Fruit fly (Drosophila melanogaster): Measurements from ENCODE around the gene Mp.
A peak's percentile ranks its signal among the peaks of the same experiment; 100 is the strongest.

Gene Mp

DNA sequence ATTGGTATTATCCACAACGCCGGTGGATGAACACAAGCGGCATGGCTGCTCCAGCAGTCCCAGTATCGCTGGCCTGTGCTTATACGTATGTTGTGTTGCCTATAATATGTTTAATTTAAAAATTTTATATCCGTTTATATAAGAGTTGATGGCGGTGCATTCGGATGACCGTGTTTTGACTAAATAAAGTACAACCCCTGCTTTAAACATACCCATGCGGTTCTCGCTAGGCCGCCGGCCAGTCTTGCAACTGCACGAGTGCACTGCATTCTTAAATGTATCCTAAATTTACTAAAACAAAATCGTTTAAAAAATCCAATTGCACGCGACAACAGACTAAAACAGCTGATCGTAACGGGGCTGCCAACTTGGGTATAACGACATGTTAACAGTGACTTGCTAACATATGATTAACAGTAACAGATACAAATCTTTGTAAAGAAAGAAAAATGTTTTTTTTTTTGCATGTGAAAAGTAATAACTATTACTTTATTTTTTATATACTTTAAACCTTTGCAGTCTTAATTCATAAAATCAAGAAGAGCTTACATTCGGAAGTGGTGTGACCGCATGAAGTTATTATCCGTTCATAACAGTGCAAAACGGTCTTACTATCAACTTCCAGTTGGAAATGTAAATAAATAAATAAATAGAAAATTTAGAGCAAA, 40.8 kb upstream of the Mp start, which contains the start of the genes Uqcc1 and Surf1:
Gene Uqcc1, minus strand, starts transcription at position 356 of the 668 bp plus-strand sequence.
Gene Surf1, plus strand, starts transcription at position 594 of the 668 bp plus-strand sequence.
- TF ChIP-seq psq (GFP tag; optimal IDR thresholded peaks at IDR 0.05) (no peak), Jra (GFP tag; optimal IDR thresholded peaks at IDR 0.05) (no peak), Hnf4 (GFP tag; optimal IDR thresholded peaks at IDR 0.05) (no peak), Hr78 (GFP tag; optimal IDR thresholded peaks at IDR 0.05) (no peak), CrebA (GFP tag; optimal IDR thresholded peaks at IDR 0.05; ENCODE audit: borderline replicate concordance) (no peak), HLH106 (tag; optimal IDR thresholded peaks at IDR 0.05) (no peak), woc (GFP tag; optimal IDR thresholded peaks at IDR 0.05) (no peak), h (GFP tag; optimal IDR thresholded peaks at IDR 0.05) (no peak), GATAd (GFP tag; optimal IDR thresholded peaks at IDR 0.05) (no peak), foxo (GFP tag; optimal IDR thresholded peaks at IDR 0.05) (no peak), usp (GFP tag; optimal IDR thresholded peaks at IDR 0.05) (no peak), lola (GFP tag; optimal IDR thresholded peaks at IDR 0.05) (no peak), dsf (GFP tag; optimal IDR thresholded peaks at IDR 0.05; ENCODE audit: borderline replicate concordance) (no peak), jim (GFP tag; optimal IDR thresholded peaks at IDR 0.05) (no peak), brk (GFP tag; optimal IDR thresholded peaks at IDR 0.05) (no peak), Mio (GFP tag; optimal IDR thresholded peaks at IDR 0.05) (no peak), Myc (optimal IDR thresholded peaks at IDR 0.05) (no peak)

dm6 chr3L:6961992-6962570, 36.6 kb upstream of the Mp start:
- TF ChIP-seq Hnf4 (GFP tag; optimal IDR thresholded peaks at IDR 0.05) = no peak
- TF ChIP-seq OdsH (GFP tag; optimal IDR thresholded peaks at IDR 0.05) = no peak
- TF ChIP-seq sv (GFP tag; optimal IDR thresholded peaks at IDR 0.05) = no peak
- TF ChIP-seq usp (GFP tag; optimal IDR thresholded peaks at IDR 0.05) = no peak
- TF ChIP-seq ey (GFP tag; optimal IDR thresholded peaks at IDR 0.05) = no peak
- no peak for TF ChIP-seq Rel (GFP tag; optimal IDR thresholded peaks at IDR 0.05)
- no peak for TF ChIP-seq Rel (tag; optimal IDR thresholded peaks at IDR 0.05)
- TF ChIP-seq dsf (GFP tag; optimal IDR thresholded peaks at IDR 0.05; ENCODE audit: borderline replicate concordance) = no peak
- TF ChIP-seq N (GFP tag; optimal IDR thresholded peaks at IDR 0.05) = no peak

dm6 chr3L:6963175-6963574, 35.5 kb upstream of the Mp start:
- no peak for TF ChIP-seq h (GFP tag; optimal IDR thresholded peaks at IDR 0.05)
- TF ChIP-seq dmrt93B (GFP tag; optimal IDR thresholded peaks at IDR 0.05) = no peak
- TF ChIP-seq sage (GFP tag; optimal IDR thresholded peaks at IDR 0.05) = no peak
- TF ChIP-seq CrebA (GFP tag; optimal IDR thresholded peaks at IDR 0.05; ENCODE audit: borderline replicate concordance) = no peak
- TF ChIP-seq Hr83 (GFP tag; optimal IDR thresholded peaks at IDR 0.05; ENCODE audit: poor library complexity, severe bottlenecking) = no peak
- no peak for TF ChIP-seq psq (GFP tag; optimal IDR thresholded peaks at IDR 0.05)
- no peak for TF ChIP-seq tai (GFP tag; optimal IDR thresholded peaks at IDR 0.05)
- no peak for TF ChIP-seq Rel (GFP tag; optimal IDR thresholded peaks at IDR 0.05)
- no peak for TF ChIP-seq Rel (tag; optimal IDR thresholded peaks at IDR 0.05)
- no peak for TF ChIP-seq pan (optimal IDR thresholded peaks at IDR 0.05)
- no peak for TF ChIP-seq foxo (GFP tag; optimal IDR thresholded peaks at IDR 0.05)
- no peak for TF ChIP-seq Abd-B (GFP tag; optimal IDR thresholded peaks at IDR 0.05)

- TF ChIP-seq br (GFP tag; optimal IDR thresholded peaks at IDR 0.05) (peak; percentile 22), Vsx2 (GFP tag; optimal IDR thresholded peaks at IDR 0.05; ENCODE audit: partially characterized antibody) (no peak), pan (optimal IDR thresholded peaks at IDR 0.05) (no peak), sv (GFP tag; optimal IDR thresholded peaks at IDR 0.05) (peak; percentile 74), Dif (GFP tag; optimal IDR thresholded peaks at IDR 0.05; ENCODE audit: partially characterized antibody) (no peak), woc (GFP tag; optimal IDR thresholded peaks at IDR 0.05) (peak; percentile 59), fru (GFP tag; optimal IDR thresholded peaks at IDR 0.05) (peak; percentile 39), Rel (GFP tag; optimal IDR thresholded peaks at IDR 0.05) (no peak), Rel (tag; optimal IDR thresholded peaks at IDR 0.05) (peak; percentile 78), OdsH (GFP tag; optimal IDR thresholded peaks at IDR 0.05) (peak; percentile 67), foxo (GFP tag; optimal IDR thresholded peaks at IDR 0.05) (peak in 1 of 2 experiments; percentile 24), Sp1 (GFP tag; optimal IDR thresholded peaks at IDR 0.05) (no peak), Hnf4 (GFP tag; optimal IDR thresholded peaks at IDR 0.05) (peak; percentile 58), ey (GFP tag; optimal IDR thresholded peaks at IDR 0.05) (peak; percentile 72), N (GFP tag; optimal IDR thresholded peaks at IDR 0.05) (peak; percentile 16), rgr (GFP tag; optimal IDR thresholded peaks at IDR 0.05) (peak; percentile 60)
These were observed 34.7 kb upstream of the Mp start for dm6 chr3L:6963792-6964487.
